Fruit fly (Drosophila melanogaster): ENCODE measurements around the gene epsilonCOP.
A peak's percentile ranks its signal among the peaks of the same experiment; 100 is the strongest.

The epsilonCOP gene

DNA sequence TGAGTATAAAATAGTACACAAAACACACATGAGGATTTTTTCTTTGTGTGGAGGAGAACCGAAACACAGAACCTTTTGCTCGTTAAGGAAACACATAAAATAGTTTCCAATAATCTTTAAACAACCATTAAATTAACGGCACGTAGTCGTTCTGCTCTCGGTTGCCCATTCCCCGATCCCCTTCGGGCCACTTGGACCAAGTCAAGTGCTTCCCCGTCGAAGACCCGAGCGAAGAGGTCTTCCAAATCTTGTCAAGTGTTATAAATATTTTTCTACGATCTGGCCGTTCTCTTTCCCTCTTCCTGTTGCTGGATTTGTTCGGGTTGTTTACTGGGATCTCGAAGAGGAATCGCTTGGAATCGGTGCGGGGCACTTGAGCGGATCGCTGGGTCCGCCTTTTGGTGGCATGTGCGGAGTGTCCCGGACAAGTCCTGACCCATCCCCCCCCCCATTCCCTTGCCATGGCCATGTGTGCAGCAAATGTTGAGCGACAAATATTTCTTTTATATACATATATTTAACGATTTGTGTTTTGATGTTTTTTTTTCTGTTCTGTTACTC is 42.1 kb downstream of the epsilonCOP start (continued):
- TF ChIP-seq Nf-YB (GFP tag; optimal IDR thresholded peaks at IDR 0.05): no peak
- TF ChIP-seq crol (GFP tag; IDR thresholded peaks at IDR 0.05): peak; percentile 51
- TF ChIP-seq BtbVII (GFP tag; optimal IDR thresholded peaks at IDR 0.05): no peak
- no peak for TF ChIP-seq gt (GFP tag; IDR thresholded peaks at IDR 0.05)
- TF ChIP-seq CG7372 (GFP tag; IDR thresholded peaks at IDR 0.05): no peak
- TF ChIP-seq twi (tag; optimal IDR thresholded peaks at IDR 0.05): peak; percentile 93
- peak; percentile 57 for TF ChIP-seq zf30C (GFP tag; optimal IDR thresholded peaks at IDR 0.05)
- TF ChIP-seq dpn (GFP tag; optimal IDR thresholded peaks at IDR 0.05): no peak
- no peak for TF ChIP-seq Dip3 (GFP tag; optimal IDR thresholded peaks at IDR 0.05)

- no peak for TF ChIP-seq Rfx (GFP tag; IDR thresholded peaks at IDR 0.05)
- no peak for TF ChIP-seq CG3065 (GFP tag; optimal IDR thresholded peaks at IDR 0.05)
- TF ChIP-seq nerfin-2 (GFP tag; IDR thresholded peaks at IDR 0.05; ENCODE audit: partially characterized antibody): no peak
- TF ChIP-seq GATAe (GFP tag; conservative IDR thresholded peaks at IDR 0.05): no peak
- TF ChIP-seq Fer2 (tag; optimal IDR thresholded peaks at IDR 0.05): no peak
- TF ChIP-seq CG42726 (GFP tag; IDR thresholded peaks at IDR 0.05; ENCODE audit: partially characterized antibody): no peak
- no peak for TF ChIP-seq CG2712 (tag; optimal IDR thresholded peaks at IDR 0.05)
- peak; percentile 94 for TF ChIP-seq twi (tag; optimal IDR thresholded peaks at IDR 0.05)
- TF ChIP-seq CG10147 (GFP tag; optimal IDR thresholded peaks at IDR 0.05): no peak
- 0 out of 2 replicates have a peak, but pooled peaks have one; percentile 5 for TF ChIP-seq amos (GFP tag; IDR thresholded peaks at IDR 0.05; ENCODE audit: partially characterized antibody)
- peak; percentile 24 for TF ChIP-seq ewg (GFP tag; optimal IDR thresholded peaks at IDR 0.05)
- TF ChIP-seq CG15696 (tag; optimal IDR thresholded peaks at IDR 0.05): no peak
- no peak for TF ChIP-seq wdn (GFP tag; IDR thresholded peaks at IDR 0.05)
- no peak for TF ChIP-seq CG6654 (GFP tag; optimal IDR thresholded peaks at IDR 0.05)
- TF ChIP-seq ken (GFP tag; IDR thresholded peaks at IDR 0.05): no peak
- peak; percentile 77 for TF ChIP-seq Nf-YB (GFP tag; optimal IDR thresholded peaks at IDR 0.05)
- TF ChIP-seq Nf-YC (tag; optimal IDR thresholded peaks at IDR 0.05): peak; percentile 75
- TF ChIP-seq sens (GFP tag): peak; percentile 32
- TF ChIP-seq Lim3 (GFP tag; IDR thresholded peaks at IDR 0.05): no peak
- TF ChIP-seq HHEX (GFP tag; optimal IDR thresholded peaks at IDR 0.05): no peak
- TF ChIP-seq Med (GFP tag): peak; percentile 49
- 0 out of 3 replicates have a peak, but pooled peaks have one; percentile 19 for TF ChIP-seq CG16813 (GFP tag; IDR thresholded peaks at IDR 0.05; ENCODE audit: partially characterized antibody)
These were observed 43.3 kb downstream of the epsilonCOP start for dm6 chr2L:6531985-6532699.

dm6 chr2L:6532977-6533376 is 44.1 kb downstream of the epsilonCOP start:
- TF ChIP-seq CG8924 (tag; optimal IDR thresholded peaks at IDR 0.05) (no peak), crol (GFP tag; IDR thresholded peaks at IDR 0.05) (0 out of 2 replicates have a peak, but pooled peaks have one; percentile 9), Eip74EF (GFP tag; optimal IDR thresholded peaks at IDR 0.05) (no peak), bigmax (GFP tag; optimal IDR thresholded peaks at IDR 0.05) (no peak)

DNA sequence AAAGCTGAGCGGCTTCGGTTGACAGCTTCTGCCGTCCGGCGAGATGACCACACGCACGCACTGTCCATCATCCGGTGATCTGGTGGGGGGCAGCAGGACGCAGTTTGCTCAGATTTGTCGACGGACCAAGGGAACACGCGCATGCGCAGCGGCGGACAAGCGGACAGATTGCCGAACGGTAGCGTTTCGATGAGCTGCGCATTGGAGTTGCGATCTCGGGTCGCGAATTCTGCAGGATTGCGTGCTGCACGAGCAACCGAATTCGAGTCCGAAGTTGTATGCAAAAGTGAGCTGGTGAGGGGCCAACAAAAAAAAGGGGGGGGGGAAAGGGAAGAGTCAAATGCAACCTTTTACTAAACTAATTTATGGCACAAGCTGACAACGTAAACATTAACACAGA is 44.8 kb downstream of the epsilonCOP start:
- TF ChIP-seq Spps (tag; optimal IDR thresholded peaks at IDR 0.05) (no peak), CG6791 (GFP tag; IDR thresholded peaks at IDR 0.05; ENCODE audit: partially characterized antibody) (0 out of 3 replicates have a peak, but pooled peaks have one; percentile 11), CG14710 (tag; optimal IDR thresholded peaks at IDR 0.05) (no peak), bbx (GFP tag; IDR thresholded peaks at IDR 0.05; ENCODE audit: partially characterized antibody) (no peak), CG31365 (tag; optimal IDR thresholded peaks at IDR 0.05) (no peak), yki (optimal IDR thresholded peaks at IDR 0.05) (no peak), ems (GFP tag; optimal IDR thresholded peaks at IDR 0.05) (no peak), CG5180 (GFP tag; optimal IDR thresholded peaks at IDR 0.05) (no peak), sisA (GFP tag; IDR thresholded peaks at IDR 0.05) (0 out of 2 replicates have a peak, but pooled peaks have one; percentile 10), Med (GFP tag) (peak; percentile 3), CG2712 (tag; optimal IDR thresholded peaks at IDR 0.05) (no peak)

Measured in whole organism, embryonic.